Fruit fly (Drosophila melanogaster): Measurements from ENCODE around the gene Ent3.

dm6 chr3L:12806290-12806743 lies 47.1 kb upstream of the Ent3 start:
- TF ChIP-seq fru (GFP tag; optimal IDR thresholded peaks at IDR 0.05) (peak; percentile 73), CrebA (GFP tag; optimal IDR thresholded peaks at IDR 0.05; ENCODE audit: borderline replicate concordance) (no peak), rgr (GFP tag; optimal IDR thresholded peaks at IDR 0.05) (peak; percentile 70), br (GFP tag; optimal IDR thresholded peaks at IDR 0.05) (peak; percentile 23), h (GFP tag; optimal IDR thresholded peaks at IDR 0.05) (peak; percentile 49), psq (GFP tag; optimal IDR thresholded peaks at IDR 0.05) (peak; percentile 99), foxo (GFP tag; optimal IDR thresholded peaks at IDR 0.05) (peak in 1 of 2 experiments; percentile 70), GATAd (GFP tag; optimal IDR thresholded peaks at IDR 0.05) (no peak), Hr78 (GFP tag; optimal IDR thresholded peaks at IDR 0.05) (no peak), sv (GFP tag; optimal IDR thresholded peaks at IDR 0.05) (no peak), HLH106 (tag; optimal IDR thresholded peaks at IDR 0.05) (peak; percentile 63)
